Fruit fly (Drosophila melanogaster) whole organism: ENCODE results near the gene Pka-C1.

Experiments
- CG8478 ChIP-seq: fragments of >200 bp; optimal IDR thresholded peaks from 2 replicates; lab custom pipeline; 2018; ENCODE audit warnings: inconsistent platforms
- pan ChIP-seq: fragments of >200 bp; optimal IDR thresholded peaks from 2 replicates; lab custom pipeline; 2017
- psq ChIP-seq: fragments of >200 bp; optimal IDR thresholded peaks from 2 replicates; lab custom pipeline; 2017
- usp ChIP-seq: fragments of >200 bp; optimal IDR thresholded peaks from 2 replicates; lab custom pipeline; 2017; ENCODE audit warnings: missing biosample characterization, missing genetic modification characterization, mixed read lengths

- no peak for TF ChIP-seq CG8478 (lab: Kevin White, UChicago)
- TF ChIP-seq pan (lab: Kevin White, UChicago) = no peak
- no peak for TF ChIP-seq usp (GFP tag; lab: Kevin White, UChicago)
- TF ChIP-seq psq (lab: Kevin White, UChicago) = no peak
These were observed 25.9 kb downstream of the Pka-C1 start for dm6 chr2L:9673235-9673634.
